Worm (Caenorhabditis elegans): Measurements from ENCODE around the gene vha-6.

DNA sequence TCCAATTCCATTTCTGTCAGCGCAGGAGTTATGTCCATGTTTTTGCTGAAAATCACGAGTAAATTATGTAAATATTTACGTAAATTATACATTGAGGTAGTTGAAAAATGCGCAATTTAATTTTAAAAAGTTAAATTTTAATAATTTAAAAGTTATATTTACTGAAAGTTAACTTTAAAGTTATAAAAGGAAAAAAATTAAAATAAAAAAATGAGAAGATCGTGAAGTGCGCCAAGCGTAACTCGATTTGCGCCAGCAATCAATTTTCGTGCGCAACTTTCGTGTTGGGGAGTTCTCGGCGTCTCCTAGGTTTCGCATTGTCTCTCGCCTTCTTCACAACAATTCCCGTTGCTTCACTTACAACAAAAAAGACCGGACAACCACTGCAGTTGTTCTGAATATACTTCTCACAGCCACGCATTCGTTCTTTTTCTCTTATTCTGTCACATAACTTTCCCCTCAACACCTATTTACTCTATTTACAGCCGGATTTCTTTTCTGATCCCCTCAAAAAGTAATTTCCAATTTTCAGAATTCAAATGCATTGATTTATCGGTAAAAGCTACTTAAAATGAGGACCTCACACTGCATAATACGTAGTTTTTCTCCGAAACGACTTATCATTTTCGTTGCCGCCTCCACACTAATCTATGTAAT, 35.4 kb upstream of the vha-6 start, which contains the start of the genes metl-1 and W02B12.11:
- TF ChIP-seq dao-5 (tag; optimal IDR thresholded peaks at IDR 0.05) (no peak), W03F9.2 (tag; optimal IDR thresholded peaks at IDR 0.05) (peak; percentile 85)

All from whole organism, L4/young adult.